Worm (Caenorhabditis elegans) whole organism, mixed stage, embryonic: ENCODE measurements around the gene K11D12.13.

Source experiments
- M03D4.4 ChIP-seq: sonication (generic microtip); optimal IDR thresholded peaks from 2 replicates; lab custom pipeline; 2017; ENCODE audit warnings: mild to moderate bottlenecking, missing genetic modification characterization, missing compliant biosample characterization
- bed-3 ChIP-seq: fragments of 200-800 bp; sonication (Bioruptor generic); optimal IDR thresholded peaks from 3 replicates; lab custom pipeline; 2018; ENCODE audit warnings: mild to moderate bottlenecking, missing genetic modification characterization, moderate library complexity, missing compliant biosample characterization
- blmp-1 ChIP-seq: fragments of 150-350 bp; optimal IDR thresholded peaks from 2 replicates; lab custom pipeline; 2014; ENCODE audit warnings: missing biosample characterization, missing genetic modification characterization
- ceh-39 ChIP-seq: fragments of 150-350 bp; optimal IDR thresholded peaks from 2 replicates; lab custom pipeline; 2014; ENCODE audit warnings: missing biosample characterization, missing genetic modification characterization
- ceh-43 ChIP-seq: fragments of 200-800 bp; sonication (Bioruptor generic); optimal IDR thresholded peaks from 2 replicates; lab custom pipeline; 2018; ENCODE audit warnings: mild to moderate bottlenecking, missing genetic modification characterization, moderate library complexity, missing compliant biosample characterization
- ceh-83 ChIP-seq: fragments of 200-800 bp; sonication (Bioruptor generic); optimal IDR thresholded peaks from 2 replicates; lab custom pipeline; 2018; ENCODE audit warnings: mild to moderate bottlenecking, missing genetic modification characterization, missing compliant biosample characterization
- ces-1 ChIP-seq: fragments of 150-350 bp; optimal IDR thresholded peaks from 2 replicates; lab custom pipeline; 2014; ENCODE audit warnings: missing biosample characterization, missing genetic modification reagents, missing genetic modification characterization
- cnd-1 ChIP-seq: fragments of 200-800 bp; sonication (Bioruptor generic); optimal IDR thresholded peaks from 2 replicates; lab custom pipeline; 2018; ENCODE audit warnings: mild to moderate bottlenecking, missing genetic modification characterization, missing compliant biosample characterization
- elt-1 ChIP-seq: sonication (generic microtip); optimal IDR thresholded peaks from 2 replicates; lab custom pipeline; 2017; ENCODE audit warnings: missing genetic modification characterization, mild to moderate bottlenecking, missing compliant biosample characterization, antibody characterized with exemption, moderate library complexity, borderline replicate concordance; ENCODE audit not compliant: insufficient read depth
- elt-3 ChIP-seq: fragments of 150-350 bp; optimal IDR thresholded peaks from 2 replicates; lab custom pipeline; 2014; ENCODE audit warnings: missing biosample characterization, missing genetic modification characterization
- flh-1 ChIP-seq: fragments of 200-800 bp; sonication (Bioruptor generic); optimal IDR thresholded peaks from 2 replicates; lab custom pipeline; 2018; ENCODE audit warnings: mild to moderate bottlenecking, missing genetic modification characterization, moderate library complexity, missing compliant biosample characterization
- ham-2 ChIP-seq: fragments of 200-800 bp; sonication (Bioruptor generic); optimal IDR thresholded peaks from 2 replicates; lab custom pipeline; 2018; ENCODE audit warnings: mild to moderate bottlenecking, missing genetic modification characterization, missing compliant biosample characterization
- hlh-1 ChIP-seq: fragments of 150-350 bp; optimal IDR thresholded peaks from 2 replicates; lab custom pipeline; 2014; ENCODE audit warnings: missing biosample characterization, missing genetic modification reagents, missing genetic modification characterization
- lin-13 ChIP-seq: fragments of 150-350 bp; optimal IDR thresholded peaks from 2 replicates; lab custom pipeline; 2014; ENCODE audit warnings: missing biosample characterization, missing genetic modification characterization
- lin-32 ChIP-seq: fragments of 200-800 bp; sonication (Bioruptor generic); optimal IDR thresholded peaks from 2 replicates; lab custom pipeline; 2018; ENCODE audit warnings: mild to moderate bottlenecking, missing genetic modification characterization, missing compliant biosample characterization
- mep-1 ChIP-seq: fragments of 150-350 bp; optimal IDR thresholded peaks from 2 replicates; lab custom pipeline; 2017; ENCODE audit warnings: missing biosample characterization, missing genetic modification reagents, missing genetic modification characterization, inconsistent platforms
- mls-2 ChIP-seq: sonication (generic microtip); optimal IDR thresholded peaks from 2 replicates; lab custom pipeline; 2016; ENCODE audit warnings: mild to moderate bottlenecking, missing genetic modification characterization, moderate library complexity, missing compliant biosample characterization
- nhr-2 ChIP-seq: fragments of 150-350 bp; optimal IDR thresholded peaks from 2 replicates; lab custom pipeline; 2014; ENCODE audit warnings: missing biosample characterization, missing genetic modification characterization
- nhr-237 ChIP-seq: fragments of 150-350 bp; optimal IDR thresholded peaks from 2 replicates; lab custom pipeline; 2014; ENCODE audit warnings: missing biosample characterization, missing genetic modification characterization
- nhr-28 ChIP-seq: fragments of 150-350 bp; optimal IDR thresholded peaks from 2 replicates; lab custom pipeline; 2014; ENCODE audit warnings: missing biosample characterization, missing genetic modification characterization
- nhr-76 ChIP-seq: sonication (generic microtip); optimal IDR thresholded peaks from 2 replicates; lab custom pipeline; 2017; ENCODE audit warnings: missing biosample characterization, missing genetic modification characterization
- pha-4 ChIP-seq: fragments of 150-350 bp; optimal IDR thresholded peaks from 2 replicates; lab custom pipeline; 2018; ENCODE audit warnings: missing biosample characterization, missing genetic modification reagents, missing genetic modification characterization
- sem-2 ChIP-seq: fragments of 200-800 bp; sonication (Bioruptor generic); optimal IDR thresholded peaks from 2 replicates; lab custom pipeline; 2018; ENCODE audit warnings: mild to moderate bottlenecking, missing genetic modification characterization, missing compliant biosample characterization
- snpc-4 ChIP-seq: fragments of 150-350 bp; optimal IDR thresholded peaks from 2 replicates; lab custom pipeline; 2014; ENCODE audit warnings: missing biosample characterization, missing genetic modification characterization
- sptf-1 ChIP-seq: sonication (generic microtip); optimal IDR thresholded peaks from 2 replicates; lab custom pipeline; 2017; ENCODE audit warnings: mild to moderate bottlenecking, missing genetic modification characterization, moderate library complexity, missing compliant biosample characterization
- tbx-8 ChIP-seq: fragments of 200-800 bp; sonication (Bioruptor generic); optimal IDR thresholded peaks from 2 replicates; lab custom pipeline; 2018; ENCODE audit warnings: mild to moderate bottlenecking, missing genetic modification characterization, moderate library complexity, missing compliant biosample characterization
- unc-120 ChIP-seq: sonication (generic microtip); optimal IDR thresholded peaks from 2 replicates; lab custom pipeline; 2017; ENCODE audit warnings: missing genetic modification characterization, missing compliant biosample characterization; ENCODE audit not compliant: poor library complexity, severe bottlenecking
- unc-39 ChIP-seq: fragments of 150-350 bp; optimal IDR thresholded peaks from 2 replicates; lab custom pipeline; 2014; ENCODE audit warnings: missing biosample characterization, missing genetic modification characterization
- unc-62 ChIP-seq: fragments of 150-350 bp; optimal IDR thresholded peaks from 2 replicates; lab custom pipeline; 2014; ENCODE audit warnings: missing biosample characterization, missing genetic modification reagents, missing genetic modification characterization
- zip-8 ChIP-seq: fragments of 150-350 bp; optimal IDR thresholded peaks from 2 replicates; lab custom pipeline; 2014; ENCODE audit warnings: missing biosample characterization, missing genetic modification characterization
- ztf-11 ChIP-seq: fragments of 150-350 bp; optimal IDR thresholded peaks from 2 replicates; lab custom pipeline; 2014; ENCODE audit warnings: missing biosample characterization, missing genetic modification characterization

Gene K11D12.13

DNA sequence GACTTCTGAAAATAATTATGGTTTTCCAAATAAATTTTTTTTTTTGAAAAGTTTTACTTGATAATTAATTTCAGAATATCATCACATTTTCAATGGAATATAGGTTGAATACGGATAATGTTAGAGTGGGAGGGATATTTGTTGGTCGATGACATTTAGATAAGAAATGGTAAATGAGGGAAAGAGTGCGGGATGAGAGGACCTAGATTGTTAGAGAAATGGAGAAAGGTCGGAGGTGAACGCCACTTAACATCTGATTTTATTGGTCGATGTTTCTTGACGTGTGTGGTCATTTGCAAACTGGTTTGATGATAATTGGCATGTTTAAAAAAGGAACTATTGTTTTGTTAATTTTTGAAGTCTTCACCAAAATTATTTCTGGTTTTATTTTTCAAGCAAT, 5.2 kb downstream of the K11D12.13 start:
- no peak for TF ChIP-seq elt-3 (tag; lab: Kevin White, UChicago)
- TF ChIP-seq unc-62, result no peak
- no peak for TF ChIP-seq lin-32 (GFP tag; lab: Kevin White, UChicago)
- peak; percentile 4 for TF ChIP-seq nhr-2 (tag; lab: Kevin White, UChicago)
- TF ChIP-seq lin-13 (tag; lab: Kevin White, UChicago), result no peak
- no peak for TF ChIP-seq cnd-1 (tag; lab: Kevin White, UChicago)
- TF ChIP-seq elt-1, result peak; percentile 53
- TF ChIP-seq M03D4.4 (tag; lab: Kevin White, UChicago), result no peak

DNA sequence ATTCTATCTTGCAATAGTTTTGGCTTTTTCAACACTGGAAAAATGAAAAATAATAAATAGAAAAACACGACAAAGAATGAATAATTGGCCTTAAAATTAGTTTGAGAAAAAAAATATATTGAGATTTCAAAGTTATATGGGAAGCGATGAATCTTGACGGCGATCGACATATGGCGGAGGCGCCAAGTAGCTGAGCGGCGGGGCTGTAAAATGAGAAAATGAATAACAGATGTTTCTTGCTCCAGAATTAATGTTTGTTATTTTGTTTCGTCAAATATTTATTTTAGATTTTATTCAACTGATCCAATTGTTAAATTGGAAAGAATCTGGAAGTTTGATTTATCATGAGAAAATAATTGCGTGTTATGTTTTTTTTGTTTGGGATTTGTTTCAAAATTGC, 6.4 kb downstream of the K11D12.13 start, which contains the start of gene K11D12.11:
Gene K11D12.11 (minus strand): TSS at position 42 of the 400 bp plus-strand sequence.
- no peak for TF ChIP-seq nhr-237
- TF ChIP-seq unc-62, result no peak

DNA sequence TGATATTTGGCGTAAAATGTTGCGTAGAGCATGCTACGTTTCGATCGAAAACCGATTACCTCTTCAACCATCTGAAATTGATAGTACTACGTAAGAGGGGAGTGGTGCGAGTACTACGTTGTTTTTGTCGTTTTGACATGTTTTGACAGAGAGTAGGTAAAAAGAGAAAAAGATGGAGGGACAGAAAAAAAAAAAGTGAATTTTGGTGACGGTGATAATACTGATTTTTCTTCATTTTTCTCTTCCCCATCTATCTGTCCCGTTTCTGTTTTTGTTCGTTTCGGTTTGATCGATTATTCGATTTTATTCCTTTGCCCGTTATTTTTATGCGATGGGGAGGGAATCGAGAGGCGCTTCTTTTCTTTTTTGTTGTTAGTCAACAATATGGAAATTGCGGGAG, 7.7 kb downstream of the K11D12.13 start, which contains the start of gene K11D12.8:
Gene K11D12.8 (minus strand): TSS at position 77 of the 400 bp plus-strand sequence.
- no peak for TF ChIP-seq unc-39 (tag; lab: Kevin White, UChicago)
- no peak for TF ChIP-seq cnd-1 (tag; lab: Kevin White, UChicago)
- TF ChIP-seq nhr-2 (tag; lab: Kevin White, UChicago), result no peak
- no peak for TF ChIP-seq elt-3 (tag; lab: Kevin White, UChicago)
- no peak for TF ChIP-seq ztf-11
- no peak for TF ChIP-seq snpc-4 (tag; lab: Kevin White, UChicago)
- no peak for TF ChIP-seq sem-2
- no peak for TF ChIP-seq ceh-43 (GFP tag; lab: Kevin White, UChicago)
- no peak for TF ChIP-seq M03D4.4 (tag; lab: Kevin White, UChicago)
- TF ChIP-seq nhr-237, result no peak
- TF ChIP-seq mep-1 (tag; lab: Kevin White, UChicago), result no peak
- no peak for TF ChIP-seq flh-1 (GFP tag; lab: Kevin White, UChicago)

DNA sequence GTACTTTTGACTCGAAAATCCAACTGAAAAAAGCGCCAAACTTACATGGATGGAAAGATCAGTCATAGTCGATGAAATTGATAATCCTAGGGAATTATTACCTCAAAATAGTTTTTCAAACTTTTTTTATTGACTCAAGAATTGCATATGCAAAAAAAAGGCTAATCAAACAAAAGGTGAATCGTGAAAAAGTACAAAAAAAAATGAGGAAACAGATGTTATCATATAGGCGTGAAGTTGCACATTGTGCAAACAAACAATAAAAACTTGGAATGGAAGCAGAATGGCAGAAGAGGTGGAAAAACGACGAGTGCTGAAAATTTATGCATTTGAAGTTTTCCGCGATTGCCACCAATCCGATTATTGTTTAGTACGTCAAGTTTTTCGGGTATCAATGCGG, 12.9 kb downstream of the K11D12.13 start, which contains the start of gene exc-14:
Gene exc-14 (minus strand): TSS at position 101 of the 400 bp plus-strand sequence.
- no peak for TF ChIP-seq elt-1
- TF ChIP-seq ceh-39 (tag; lab: Kevin White, UChicago), result no peak
- TF ChIP-seq unc-62, result no peak
- no peak for TF ChIP-seq sem-2
- no peak for TF ChIP-seq elt-3 (tag; lab: Kevin White, UChicago)
- TF ChIP-seq nhr-76 (tag; lab: Kevin White, UChicago), result no peak
- no peak for TF ChIP-seq tbx-8 (GFP tag; lab: Kevin White, UChicago)
- TF ChIP-seq blmp-1, result no peak
- TF ChIP-seq nhr-28 (tag; lab: Kevin White, UChicago), result no peak
- no peak for TF ChIP-seq hlh-1
- TF ChIP-seq lin-13 (tag; lab: Kevin White, UChicago), result no peak
- TF ChIP-seq mls-2, result no peak
- no peak for TF ChIP-seq cnd-1 (tag; lab: Kevin White, UChicago)
- no peak for TF ChIP-seq sptf-1 (tag; lab: Kevin White, UChicago)
- TF ChIP-seq ceh-83 (GFP tag; lab: Kevin White, UChicago), result no peak
- TF ChIP-seq bed-3 (GFP tag; lab: Kevin White, UChicago), result no peak
- TF ChIP-seq nhr-237, result no peak

DNA sequence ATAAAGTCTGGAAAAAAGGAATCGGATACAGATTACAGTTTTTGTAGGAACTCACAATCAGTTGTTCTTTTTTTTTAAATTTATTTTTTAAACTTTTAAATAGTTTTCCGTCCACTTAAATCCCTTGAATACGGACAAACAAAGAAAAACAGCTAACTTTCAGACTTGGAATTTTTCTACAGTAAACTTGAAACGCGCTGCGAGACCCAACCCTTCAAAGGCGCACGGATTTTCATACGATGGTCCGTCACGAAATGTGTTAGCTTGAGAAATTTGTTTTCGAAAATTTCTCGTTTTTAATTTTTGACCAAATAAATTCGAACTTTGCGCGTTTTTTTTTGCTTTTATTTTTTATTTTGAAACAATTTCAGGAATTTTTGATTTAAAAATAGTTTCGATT, 13.4 kb downstream of the K11D12.13 start:
- no peak for TF ChIP-seq unc-120 (tag; lab: Kevin White, UChicago)
- TF ChIP-seq sptf-1 (tag; lab: Kevin White, UChicago), result no peak
- no peak for TF ChIP-seq ceh-83 (GFP tag; lab: Kevin White, UChicago)
- TF ChIP-seq tbx-8 (GFP tag; lab: Kevin White, UChicago), result no peak
- no peak for TF ChIP-seq ceh-39 (tag; lab: Kevin White, UChicago)
- no peak for TF ChIP-seq snpc-4 (tag; lab: Kevin White, UChicago)
- no peak for TF ChIP-seq zip-8 (tag; lab: Kevin White, UChicago)
- no peak for TF ChIP-seq flh-1 (GFP tag; lab: Kevin White, UChicago)
- no peak for TF ChIP-seq mls-2
- TF ChIP-seq unc-39 (tag; lab: Kevin White, UChicago), result no peak
- TF ChIP-seq pha-4, result no peak
- no peak for TF ChIP-seq ham-2 (GFP tag; lab: Kevin White, UChicago)
- TF ChIP-seq ceh-43 (GFP tag; lab: Kevin White, UChicago), result no peak
- no peak for TF ChIP-seq ces-1 (GFP tag; lab: Kevin White, UChicago)
- TF ChIP-seq nhr-28 (tag; lab: Kevin White, UChicago), result no peak
- no peak for TF ChIP-seq nhr-237
